Comparison of ENCODE assay signal across 4 fruit fly cellular contexts in the genomic region with DNA sequence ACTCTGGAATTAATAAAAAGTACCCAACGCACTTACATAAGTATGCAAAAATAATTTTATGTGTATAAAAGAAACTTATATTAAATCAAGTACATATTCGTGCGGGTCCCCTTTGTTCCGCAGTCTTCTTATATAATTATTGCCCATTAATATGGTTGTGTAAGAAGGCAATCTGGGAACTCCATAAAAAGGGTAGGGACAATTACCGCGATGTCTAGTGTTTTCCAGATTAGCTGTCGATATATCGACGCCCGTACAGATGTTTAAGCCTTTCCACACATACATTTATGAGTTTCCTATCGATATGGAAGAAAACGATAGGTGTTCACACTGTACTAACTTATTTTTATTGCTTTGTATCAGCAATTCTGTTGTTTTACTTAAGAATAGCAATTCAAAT.
A peak's percentile ranks its signal among the peaks of the same experiment; 100 is the strongest.
TF ChIP-seq lines count a peak whose summit lies in the region.

No protein-coding gene starts in this region.

TF ChIP-seq in whole organism, adult, 20 proteins besides CTCF, POLR2A, EP300 and RAD21 (continued from another document):
- peak; percentile 5 for TF ChIP-seq pad (GFP tag; optimal IDR thresholded peaks at IDR 0.05; lab: Kevin White, UChicago)
- peak; percentile 49 for TF ChIP-seq toe (GFP tag; optimal IDR thresholded peaks at IDR 0.05; lab: Kevin White, UChicago)
- TF ChIP-seq Crg-1 (GFP tag; optimal IDR thresholded peaks at IDR 0.05; lab: Kevin White, UChicago) = no peak

TF ChIP-seq in whole organism, embryonic, 481 proteins besides CTCF, POLR2A, EP300 and RAD21 (continued from another document and continues in another):
- TF ChIP-seq CG7963 (GFP tag; IDR thresholded peaks at IDR 0.05; lab: Robert Waterston, UW; ENCODE audit: partially characterized antibody) (no peak; the same call in 2 of the 3 replicates), Scr (GFP tag; IDR thresholded peaks at IDR 0.05; lab: Robert Waterston, UW; ENCODE audit: partially characterized antibody) (peak; percentile 94), oc (tag; optimal IDR thresholded peaks at IDR 0.05; lab: Kevin White, UChicago) (no peak), trem (tag; optimal IDR thresholded peaks at IDR 0.05; lab: Kevin White, UChicago) (peak; percentile 37), stc (GFP tag; IDR thresholded peaks at IDR 0.05; lab: Robert Waterston, UW) (no peak), CG9932 (GFP tag; IDR thresholded peaks at IDR 0.05; lab: Robert Waterston, UW) (no peak), slbo (GFP tag; IDR thresholded peaks at IDR 0.05; lab: Robert Waterston, UW) (no peak), Gsc (GFP tag; IDR thresholded peaks at IDR 0.05; lab: Robert Waterston, UW) (no peak), Side (GFP tag; optimal IDR thresholded peaks at IDR 0.05; lab: Kevin White, UChicago) (no peak), Jarid2 (GFP tag; optimal IDR thresholded peaks at IDR 0.05; lab: Kevin White, UChicago) (no peak), CG1603 (tag; optimal IDR thresholded peaks at IDR 0.05; lab: Kevin White, UChicago) (peak; percentile 85), CG15011 (GFP tag; optimal IDR thresholded peaks at IDR 0.05; lab: Kevin White, UChicago) (no peak), Myb (GFP tag; optimal IDR thresholded peaks at IDR 0.05; lab: Kevin White, UChicago) (peak; percentile 64), maf-S (GFP tag; optimal IDR thresholded peaks at IDR 0.05; lab: Kevin White, UChicago) (no peak), CG6854 (GFP tag; optimal IDR thresholded peaks at IDR 0.05; lab: Kevin White, UChicago) (no peak), lbe (GFP tag; optimal IDR thresholded peaks at IDR 0.05; lab: Kevin White, UChicago) (no peak), az2 (GFP tag; optimal IDR thresholded peaks at IDR 0.05; lab: Kevin White, UChicago) (peak; percentile 13), jigr1 (GFP tag; IDR thresholded peaks at IDR 0.05; lab: Robert Waterston, UW) (no peak), CG15073 (GFP tag; optimal IDR thresholded peaks at IDR 0.05; lab: Kevin White, UChicago) (no peak), onecut (GFP tag; IDR thresholded peaks at IDR 0.05; lab: Robert Waterston, UW) (peak; percentile 17; the same call in 1 of the 2 replicates), CG1529 (GFP tag; optimal IDR thresholded peaks at IDR 0.05; lab: Kevin White, UChicago) (no peak), CG17802 (tag; optimal IDR thresholded peaks at IDR 0.05; lab: Kevin White, UChicago) (peak; percentile 100), otp (GFP tag; IDR thresholded peaks at IDR 0.05; lab: Robert Waterston, UW) (no peak), HLH54F (GFP tag; optimal IDR thresholded peaks at IDR 0.05; lab: Kevin White, UChicago) (peak; percentile 44), CG3407 (GFP tag; optimal IDR thresholded peaks at IDR 0.05; lab: Kevin White, UChicago) (no peak), pfk (GFP tag; optimal IDR thresholded peaks at IDR 0.05; lab: Kevin White, UChicago) (peak; percentile 46), Lim3 (GFP tag; IDR thresholded peaks at IDR 0.05; lab: Robert Waterston, UW) (no peak), pnt (GFP tag; optimal IDR thresholded peaks at IDR 0.05; lab: Kevin White, UChicago) (no peak), CG16813 (GFP tag; IDR thresholded peaks at IDR 0.05; lab: Robert Waterston, UW; ENCODE audit: partially characterized antibody) (no peak), CG14050 (GFP tag; IDR thresholded peaks at IDR 0.05; lab: Robert Waterston, UW) (no peak), CG11085 (GFP tag; IDR thresholded peaks at IDR 0.05; lab: Robert Waterston, UW) (no peak), Sry-β (GFP tag; optimal IDR thresholded peaks at IDR 0.05; lab: Kevin White, UChicago) (no peak), Rfx (GFP tag; IDR thresholded peaks at IDR 0.05; lab: Robert Waterston, UW) (no peak), gt (GFP tag; IDR thresholded peaks at IDR 0.05; lab: Robert Waterston, UW) (no peak), klu (GFP tag; IDR thresholded peaks at IDR 0.05; lab: Robert Waterston, UW) (no peak), CG3281 (GFP tag; optimal IDR thresholded peaks at IDR 0.05; lab: Kevin White, UChicago) (peak; percentile 26), CG4730 (GFP tag; IDR thresholded peaks at IDR 0.05; lab: Robert Waterston, UW) (no peak), CG30403 (GFP tag; optimal IDR thresholded peaks at IDR 0.05; lab: Kevin White, UChicago) (peak; percentile 40), Bteb2 (GFP tag; optimal IDR thresholded peaks at IDR 0.05; lab: Kevin White, UChicago) (no peak), Tbp (GFP tag; optimal IDR thresholded peaks at IDR 0.05; lab: Kevin White, UChicago) (no peak), pzg (GFP tag; optimal IDR thresholded peaks at IDR 0.05; lab: Kevin White, UChicago) (peak; percentile 89), gfzf (GFP tag; optimal IDR thresholded peaks at IDR 0.05; lab: Kevin White, UChicago) (peak; percentile 24), CG10462 (GFP tag; optimal IDR thresholded peaks at IDR 0.05; lab: Kevin White, UChicago) (no peak)

TF ChIP-seq in whole organism, prepupa, 60 proteins besides CTCF, POLR2A, EP300 and RAD21 (continued from another document):
- TF ChIP-seq OdsH (GFP tag; optimal IDR thresholded peaks at IDR 0.05; lab: Kevin White, UChicago) = peak; percentile 24
- no peak for TF ChIP-seq spab (GFP tag; optimal IDR thresholded peaks at IDR 0.05; lab: Kevin White, UChicago)
- no peak for TF ChIP-seq CG8119 (GFP tag; IDR thresholded peaks at IDR 0.05; lab: Robert Waterston, UW)
- TF ChIP-seq ss (GFP tag; optimal IDR thresholded peaks at IDR 0.05; lab: Kevin White, UChicago) = no peak
- no peak for TF ChIP-seq Ets96B (tag; optimal IDR thresholded peaks at IDR 0.05; lab: Kevin White, UChicago)
- no peak for TF ChIP-seq CG32006 (GFP tag; optimal IDR thresholded peaks at IDR 0.05; lab: Kevin White, UChicago)
- no peak for TF ChIP-seq CG11902 (GFP tag; optimal IDR thresholded peaks at IDR 0.05; lab: Kevin White, UChicago)
- no peak for TF ChIP-seq CG6276 (GFP tag; optimal IDR thresholded peaks at IDR 0.05; lab: Kevin White, UChicago)
- peak; percentile 14 for TF ChIP-seq achi (GFP tag; optimal IDR thresholded peaks at IDR 0.05; lab: Kevin White, UChicago)
- TF ChIP-seq CG16779 (tag; optimal IDR thresholded peaks at IDR 0.05; lab: Kevin White, UChicago) = no peak
- no peak for TF ChIP-seq pdm3 (GFP tag; optimal IDR thresholded peaks at IDR 0.05; lab: Kevin White, UChicago)
- no peak for TF ChIP-seq fd59A (GFP tag; optimal IDR thresholded peaks at IDR 0.05; lab: Kevin White, UChicago)
- no peak for TF ChIP-seq net (GFP tag; optimal IDR thresholded peaks at IDR 0.05; lab: Kevin White, UChicago)
- TF ChIP-seq dac (GFP tag; optimal IDR thresholded peaks at IDR 0.05; lab: Kevin White, UChicago) = no peak
- TF ChIP-seq lz (GFP tag; optimal IDR thresholded peaks at IDR 0.05; lab: Kevin White, UChicago) = peak; percentile 14
- TF ChIP-seq salr (GFP tag; optimal IDR thresholded peaks at IDR 0.05; lab: Kevin White, UChicago) = no peak
- TF ChIP-seq Blimp-1 (GFP tag; optimal IDR thresholded peaks at IDR 0.05; lab: Kevin White, UChicago) = no peak
- no peak for TF ChIP-seq Eip75B (GFP tag; optimal IDR thresholded peaks at IDR 0.05; lab: Kevin White, UChicago)
- peak; percentile 63 for TF ChIP-seq Sox14 (GFP tag; optimal IDR thresholded peaks at IDR 0.05; lab: Kevin White, UChicago)
- no peak for TF ChIP-seq Lpt (GFP tag; optimal IDR thresholded peaks at IDR 0.05; lab: Kevin White, UChicago)
- TF ChIP-seq dsx (GFP tag; optimal IDR thresholded peaks at IDR 0.05; lab: Kevin White, UChicago; ENCODE audit: poor library complexity, severe bottlenecking) = no peak
- no peak for TF ChIP-seq CG6792 (GFP tag; optimal IDR thresholded peaks at IDR 0.05; lab: Kevin White, UChicago)
- TF ChIP-seq CG6163 (GFP tag; IDR thresholded peaks at IDR 0.05; lab: Robert Waterston, UW) = no peak
- no peak for TF ChIP-seq CG4318 (GFP tag; optimal IDR thresholded peaks at IDR 0.05; lab: Kevin White, UChicago)
- TF ChIP-seq CG3032 (tag; optimal IDR thresholded peaks at IDR 0.05; lab: Kevin White, UChicago) = peak; percentile 30
- TF ChIP-seq CG34406 (GFP tag; optimal IDR thresholded peaks at IDR 0.05; lab: Kevin White, UChicago) = no peak
- peak; percentile 27 for TF ChIP-seq Sox102F (GFP tag; optimal IDR thresholded peaks at IDR 0.05; lab: Kevin White, UChicago)
- TF ChIP-seq acj6 (GFP tag; optimal IDR thresholded peaks at IDR 0.05; lab: Kevin White, UChicago) = no peak
- TF ChIP-seq CG7368 (GFP tag; optimal IDR thresholded peaks at IDR 0.05; lab: Kevin White, UChicago) = no peak
- TF ChIP-seq Eip93F (GFP tag; optimal IDR thresholded peaks at IDR 0.05; lab: Kevin White, UChicago) = no peak
- peak; percentile 33 for TF ChIP-seq Met (GFP tag; optimal IDR thresholded peaks at IDR 0.05; lab: Kevin White, UChicago)
- TF ChIP-seq CG11762 (GFP tag; optimal IDR thresholded peaks at IDR 0.05; lab: Kevin White, UChicago; ENCODE audit: insufficient read depth) = no peak
- TF ChIP-seq CG10631 (GFP tag; optimal IDR thresholded peaks at IDR 0.05; lab: Kevin White, UChicago) = peak; percentile 29
- no peak for TF ChIP-seq eg (GFP tag; IDR thresholded peaks at IDR 0.05; lab: Robert Waterston, UW)
- TF ChIP-seq CG31627 (GFP tag; optimal IDR thresholded peaks at IDR 0.05; lab: Kevin White, UChicago) = peak; percentile 29
- no peak for TF ChIP-seq fkh (GFP tag; optimal IDR thresholded peaks at IDR 0.05; lab: Kevin White, UChicago)
- TF ChIP-seq CG10669 (GFP tag; optimal IDR thresholded peaks at IDR 0.05; lab: Kevin White, UChicago) = no peak
- no peak for TF ChIP-seq fd85E (GFP tag; optimal IDR thresholded peaks at IDR 0.05; lab: Kevin White, UChicago)
- TF ChIP-seq Smox (GFP tag; optimal IDR thresholded peaks at IDR 0.05; lab: Kevin White, UChicago) = peak; percentile 27
- no peak for TF ChIP-seq CG15336 (GFP tag; IDR thresholded peaks at IDR 0.05; lab: Robert Waterston, UW)

TF ChIP-seq in whole organism, wandering third instar larva, 38 proteins besides CTCF, POLR2A, EP300 and RAD21 (continued from another document):
- no peak for TF ChIP-seq Rel (GFP tag; optimal IDR thresholded peaks at IDR 0.05; lab: Kevin White, UChicago)
- peak; percentile 96 for TF ChIP-seq Rel (tag; optimal IDR thresholded peaks at IDR 0.05; lab: Kevin White, UChicago)
- TF ChIP-seq HLH106 (tag; optimal IDR thresholded peaks at IDR 0.05; lab: Kevin White, UChicago) = no peak
- no peak for TF ChIP-seq jim (GFP tag; optimal IDR thresholded peaks at IDR 0.05; lab: Kevin White, UChicago)
- peak; percentile 28 for TF ChIP-seq CrebA (GFP tag; optimal IDR thresholded peaks at IDR 0.05; lab: Kevin White, UChicago; ENCODE audit: borderline replicate concordance)
- TF ChIP-seq Hr83 (GFP tag; optimal IDR thresholded peaks at IDR 0.05; lab: Kevin White, UChicago; ENCODE audit: poor library complexity, severe bottlenecking) = peak; percentile 87
- no peak for TF ChIP-seq CG32264 (GFP tag; optimal IDR thresholded peaks at IDR 0.05; lab: Kevin White, UChicago)
- TF ChIP-seq Dfd (GFP tag; optimal IDR thresholded peaks at IDR 0.05; lab: Kevin White, UChicago) = no peak
- peak; percentile 14 for TF ChIP-seq br (GFP tag; optimal IDR thresholded peaks at IDR 0.05; lab: Kevin White, UChicago)
- TF ChIP-seq tai (GFP tag; optimal IDR thresholded peaks at IDR 0.05; lab: Kevin White, UChicago) = no peak
- peak; percentile 32 for TF ChIP-seq h (GFP tag; optimal IDR thresholded peaks at IDR 0.05; lab: Kevin White, UChicago)
- TF ChIP-seq OdsH (GFP tag; optimal IDR thresholded peaks at IDR 0.05; lab: Kevin White, UChicago) = no peak
- peak; percentile 33 for TF ChIP-seq sv (GFP tag; optimal IDR thresholded peaks at IDR 0.05; lab: Kevin White, UChicago)
- no peak for TF ChIP-seq Sp1 (GFP tag; optimal IDR thresholded peaks at IDR 0.05; lab: Kevin White, UChicago)
- TF ChIP-seq N (GFP tag; optimal IDR thresholded peaks at IDR 0.05; lab: Kevin White, UChicago) = peak; percentile 47
- no peak for TF ChIP-seq Abd-B (GFP tag; optimal IDR thresholded peaks at IDR 0.05; lab: Kevin White, UChicago)
- TF ChIP-seq Myc (optimal IDR thresholded peaks at IDR 0.05; lab: Kevin White, UChicago) = no peak
- TF ChIP-seq woc (GFP tag; optimal IDR thresholded peaks at IDR 0.05; lab: Kevin White, UChicago) = peak; percentile 92
